Worm (Caenorhabditis elegans) whole organism, L2 larva: ENCODE results near the gene trx-5.

Source experiments
- aly-2 ChIP-seq: fragments of 150-350 bp; optimal IDR thresholded peaks from 2 replicates; lab custom pipeline; 2014; ENCODE audit warnings: missing biosample characterization, missing genetic modification characterization
- nhr-12 ChIP-seq: fragments of 150-350 bp; optimal IDR thresholded peaks from 2 replicates; lab custom pipeline; 2014; ENCODE audit warnings: missing biosample characterization, missing genetic modification characterization
- unc-62 ChIP-seq: fragments of 150-350 bp; optimal IDR thresholded peaks from 2 replicates; lab custom pipeline; 2014; ENCODE audit warnings: missing biosample characterization, missing genetic modification reagents, missing genetic modification characterization
- zag-1 ChIP-seq: fragments of 150-350 bp; optimal IDR thresholded peaks from 2 replicates; lab custom pipeline; 2014; ENCODE audit warnings: missing biosample characterization, missing genetic modification characterization
- ztf-11 ChIP-seq: sonication (generic microtip); optimal IDR thresholded peaks from 2 replicates; lab custom pipeline; 2017; ENCODE audit warnings: missing biosample characterization, missing genetic modification characterization

ce11 chrV:1494469-1494868 lies 39.7 kb downstream of the trx-5 start, which contains the start of gene spig-7:
- no peak for TF ChIP-seq ztf-11 (tag; lab: Kevin White, UChicago)
- no peak for TF ChIP-seq zag-1 (tag; lab: Kevin White, UChicago)
- no peak for TF ChIP-seq nhr-12
- no peak for TF ChIP-seq unc-62 (GFP tag; lab: Kevin White, UChicago)
- TF ChIP-seq aly-2 (tag; lab: Kevin White, UChicago) = no peak
